Worm (Caenorhabditis elegans) whole organism, L4 larva: ENCODE results near the gene fbxb-75.

Experiments used
- attf-4 ChIP-seq: sonication (generic microtip); optimal IDR thresholded peaks from 3 replicates; lab custom pipeline; 2017; ENCODE audit warnings: missing biosample characterization, missing genetic modification characterization
- daf-12 ChIP-seq: fragments of 150-350 bp; optimal IDR thresholded peaks from 2 replicates; lab custom pipeline; 2014; ENCODE audit warnings: missing biosample characterization, missing genetic modification reagents, missing genetic modification characterization

DNA sequence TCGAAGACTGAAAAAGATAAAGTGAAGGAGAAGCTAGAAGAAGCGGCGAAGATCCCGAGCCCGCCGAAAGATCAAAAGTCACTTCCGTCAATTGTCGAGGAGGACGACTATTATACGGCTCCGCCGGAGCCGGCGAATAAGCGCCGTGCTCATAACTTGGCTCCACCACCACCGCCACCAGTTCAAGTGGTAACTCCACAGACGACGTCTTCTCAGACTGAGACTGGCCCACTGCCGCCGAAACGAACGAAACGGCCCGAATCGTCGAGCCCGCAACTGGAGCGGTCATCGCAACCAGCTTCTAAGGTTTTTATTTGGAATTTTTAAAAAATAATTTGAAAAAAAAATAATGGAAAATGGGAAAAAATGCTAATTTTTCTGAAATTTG is 29.0 kb downstream of the fbxb-75 start:
- no peak for TF ChIP-seq attf-4 (tag; lab: Kevin White, UChicago)
- TF ChIP-seq daf-12 (tag; lab: Kevin White, UChicago), result no peak
